Fruit fly (Drosophila melanogaster): ENCODE measurements around the gene CG14711.

CG14711 gene

dm6 chr3R:11639946-11640588 lies 16.9 kb downstream of the CG14711 start:
- no peak for TF ChIP-seq GATAd (GFP tag; optimal IDR thresholded peaks at IDR 0.05)
- peak; percentile 13 for TF ChIP-seq Sp1 (GFP tag; optimal IDR thresholded peaks at IDR 0.05)
- TF ChIP-seq CG32264 (GFP tag; optimal IDR thresholded peaks at IDR 0.05): peak; percentile 36
- TF ChIP-seq pan (optimal IDR thresholded peaks at IDR 0.05): no peak
- TF ChIP-seq woc (GFP tag; optimal IDR thresholded peaks at IDR 0.05): no peak
- TF ChIP-seq Rel (GFP tag; optimal IDR thresholded peaks at IDR 0.05): no peak
- peak; percentile 30 for TF ChIP-seq Rel (tag; optimal IDR thresholded peaks at IDR 0.05)
- peak; percentile 2 for TF ChIP-seq HLH106 (tag; optimal IDR thresholded peaks at IDR 0.05)
- TF ChIP-seq foxo (GFP tag; optimal IDR thresholded peaks at IDR 0.05): peak in 1 of 2 experiments; percentile 29
- TF ChIP-seq Jra (GFP tag; optimal IDR thresholded peaks at IDR 0.05): no peak
- TF ChIP-seq Hnf4 (GFP tag; optimal IDR thresholded peaks at IDR 0.05): peak; percentile 42
- peak; percentile 62 for TF ChIP-seq fru (GFP tag; optimal IDR thresholded peaks at IDR 0.05)
- peak; percentile 50 for TF ChIP-seq h (GFP tag; optimal IDR thresholded peaks at IDR 0.05)
- peak; percentile 42 for TF ChIP-seq psq (GFP tag; optimal IDR thresholded peaks at IDR 0.05)
- no peak for TF ChIP-seq sage (GFP tag; optimal IDR thresholded peaks at IDR 0.05)
- no peak for TF ChIP-seq dsf (GFP tag; optimal IDR thresholded peaks at IDR 0.05; ENCODE audit: borderline replicate concordance)
- TF ChIP-seq Dif (GFP tag; optimal IDR thresholded peaks at IDR 0.05; ENCODE audit: partially characterized antibody): no peak

- TF ChIP-seq pan (optimal IDR thresholded peaks at IDR 0.05): no peak
- no peak for TF ChIP-seq tai (GFP tag; optimal IDR thresholded peaks at IDR 0.05)
- peak in 1 of 2 experiments; percentile 8 for TF ChIP-seq dl (GFP tag; optimal IDR thresholded peaks at IDR 0.05; ENCODE audit: insufficient read depth in 1 of 2, partially characterized antibody in 2 of 2)
Observed at dm6 chr3R:11646826-11647225, 23.7 kb downstream of the CG14711 start.

- TF ChIP-seq sage (GFP tag; optimal IDR thresholded peaks at IDR 0.05) (peak; percentile 13), br (GFP tag; optimal IDR thresholded peaks at IDR 0.05) (no peak), CG9705 (GFP tag; optimal IDR thresholded peaks at IDR 0.05) (no peak), dmrt93B (GFP tag; optimal IDR thresholded peaks at IDR 0.05) (no peak), woc (GFP tag; optimal IDR thresholded peaks at IDR 0.05) (no peak), Hr83 (GFP tag; optimal IDR thresholded peaks at IDR 0.05; ENCODE audit: poor library complexity, severe bottlenecking) (no peak), Rel (GFP tag; optimal IDR thresholded peaks at IDR 0.05) (no peak), Rel (tag; optimal IDR thresholded peaks at IDR 0.05) (no peak), Sp1 (GFP tag; optimal IDR thresholded peaks at IDR 0.05) (no peak), tai (GFP tag; optimal IDR thresholded peaks at IDR 0.05) (peak; percentile 22), Dfd (GFP tag; optimal IDR thresholded peaks at IDR 0.05) (no peak), Myc (optimal IDR thresholded peaks at IDR 0.05) (no peak), N (GFP tag; optimal IDR thresholded peaks at IDR 0.05) (no peak), sv (GFP tag; optimal IDR thresholded peaks at IDR 0.05) (no peak), CrebA (GFP tag; optimal IDR thresholded peaks at IDR 0.05; ENCODE audit: borderline replicate concordance) (no peak)
Observed at dm6 chr3R:11648356-11649355, 25.5 kb downstream of the CG14711 start.

dm6 chr3R:11649449-11649848 lies 26.3 kb downstream of the CG14711 start:
- TF ChIP-seq Hnf4 (GFP tag; optimal IDR thresholded peaks at IDR 0.05) (peak; percentile 90), lola (GFP tag; optimal IDR thresholded peaks at IDR 0.05) (no peak), br (GFP tag; optimal IDR thresholded peaks at IDR 0.05) (peak; percentile 88), brk (GFP tag; optimal IDR thresholded peaks at IDR 0.05) (peak; percentile 55), Dif (GFP tag; optimal IDR thresholded peaks at IDR 0.05; ENCODE audit: partially characterized antibody) (no peak), CrebA (GFP tag; optimal IDR thresholded peaks at IDR 0.05; ENCODE audit: borderline replicate concordance) (no peak), pan (optimal IDR thresholded peaks at IDR 0.05) (no peak), Hr78 (GFP tag; optimal IDR thresholded peaks at IDR 0.05) (no peak), GATAd (GFP tag; optimal IDR thresholded peaks at IDR 0.05) (peak; percentile 15), Jra (GFP tag; optimal IDR thresholded peaks at IDR 0.05) (peak; percentile 74), N (GFP tag; optimal IDR thresholded peaks at IDR 0.05) (no peak), psq (GFP tag; optimal IDR thresholded peaks at IDR 0.05) (peak; percentile 71), rgr (GFP tag; optimal IDR thresholded peaks at IDR 0.05) (peak; percentile 88), CG9705 (GFP tag; optimal IDR thresholded peaks at IDR 0.05) (peak; percentile 63), dmrt93B (GFP tag; optimal IDR thresholded peaks at IDR 0.05) (peak; percentile 73), Sp1 (GFP tag; optimal IDR thresholded peaks at IDR 0.05) (peak; percentile 79), sv (GFP tag; optimal IDR thresholded peaks at IDR 0.05) (peak; percentile 98), Vsx2 (GFP tag; optimal IDR thresholded peaks at IDR 0.05; ENCODE audit: partially characterized antibody) (no peak), Hr83 (GFP tag; optimal IDR thresholded peaks at IDR 0.05; ENCODE audit: poor library complexity, severe bottlenecking) (peak; percentile 65), Myc (optimal IDR thresholded peaks at IDR 0.05) (no peak), jim (GFP tag; optimal IDR thresholded peaks at IDR 0.05) (no peak), sage (GFP tag; optimal IDR thresholded peaks at IDR 0.05) (peak; percentile 52), HLH106 (tag; optimal IDR thresholded peaks at IDR 0.05) (peak; percentile 86), fru (GFP tag; optimal IDR thresholded peaks at IDR 0.05) (peak; percentile 79), CG32264 (GFP tag; optimal IDR thresholded peaks at IDR 0.05) (peak; percentile 29), ey (GFP tag; optimal IDR thresholded peaks at IDR 0.05) (peak; percentile 88), OdsH (GFP tag; optimal IDR thresholded peaks at IDR 0.05) (peak; percentile 87), Abd-B (GFP tag; optimal IDR thresholded peaks at IDR 0.05) (no peak), Rel (GFP tag; optimal IDR thresholded peaks at IDR 0.05) (peak; percentile 58), Rel (tag; optimal IDR thresholded peaks at IDR 0.05) (no peak), dsf (GFP tag; optimal IDR thresholded peaks at IDR 0.05; ENCODE audit: borderline replicate concordance) (peak; percentile 31), tai (GFP tag; optimal IDR thresholded peaks at IDR 0.05) (peak; percentile 88)

All from whole organism, wandering third instar larva.